Worm (Caenorhabditis elegans): ENCODE data around the gene cest-1.1.

DNA sequence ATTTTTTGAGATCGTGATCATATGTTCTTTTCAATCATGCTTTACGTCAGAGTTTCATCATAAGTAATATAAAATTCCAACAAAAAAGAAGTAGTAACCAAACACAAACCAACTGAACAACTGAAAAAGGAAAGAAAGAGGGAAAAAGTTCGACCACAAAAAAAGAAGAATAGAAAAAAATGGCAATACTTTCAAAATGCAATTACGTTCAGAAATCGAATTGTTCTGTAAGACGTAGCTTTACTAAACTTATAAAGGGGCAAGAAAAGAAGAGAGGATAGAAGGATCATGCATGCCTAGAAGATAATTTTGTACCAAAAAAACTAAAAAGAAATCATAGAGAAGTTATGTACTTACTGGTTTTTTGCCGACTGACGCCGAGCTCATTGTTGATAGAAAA lies 25.8 kb downstream of the cest-1.1 start:
- TF ChIP-seq ama-1 (optimal IDR thresholded peaks at IDR 0.05) (no peak), aly-1 (tag; optimal IDR thresholded peaks at IDR 0.05) (no peak), B0310.2 (tag; optimal IDR thresholded peaks at IDR 0.05) (no peak), ets-7 (tag; optimal IDR thresholded peaks at IDR 0.05) (no peak), hnd-1 (tag; optimal IDR thresholded peaks at IDR 0.05) (no peak), sea-1 (GFP tag; conservative IDR thresholded peaks at IDR 0.05) (no peak), ceh-36 (tag; optimal IDR thresholded peaks at IDR 0.05) (no peak), hmbx-1 (tag; optimal IDR thresholded peaks at IDR 0.05) (no peak), pes-1 (GFP tag; IDR thresholded peaks at IDR 0.05) (no peak), flt-1 (GFP tag; IDR thresholded peaks at IDR 0.05) (no peak), tbx-37 (GFP tag; conservative IDR thresholded peaks at IDR 0.05) (no peak)

All from whole organism, early embryonic.